Fruit fly (Drosophila melanogaster): ENCODE data around the gene Orct.

Gene Orct

dm6 chr3R:24320342-24320711, 44.3 kb downstream of the Orct start (continued):
- TF ChIP-seq trh (GFP tag; optimal IDR thresholded peaks at IDR 0.05) (no peak), CG31441 (GFP tag; IDR thresholded peaks at IDR 0.05) (no peak), CG13296 (GFP tag; optimal IDR thresholded peaks at IDR 0.05) (no peak), sens-2 (GFP tag; IDR thresholded peaks at IDR 0.05) (no peak), CG4854 (GFP tag; optimal IDR thresholded peaks at IDR 0.05) (no peak), trem (tag; optimal IDR thresholded peaks at IDR 0.05) (peak; percentile 14), ham (GFP tag; IDR thresholded peaks at IDR 0.05) (no peak), jing (GFP tag; optimal IDR thresholded peaks at IDR 0.05) (no peak), CG15601 (tag; optimal IDR thresholded peaks at IDR 0.05) (no peak), wor (GFP tag; IDR thresholded peaks at IDR 0.05) (no peak), CTCF (GFP tag; optimal IDR thresholded peaks at IDR 0.05) (no peak), CG9727 (GFP tag; optimal IDR thresholded peaks at IDR 0.05) (no peak), Sox102F (GFP tag; optimal IDR thresholded peaks at IDR 0.05) (no peak), bbx (GFP tag; IDR thresholded peaks at IDR 0.05; ENCODE audit: partially characterized antibody) (peak; percentile 84), disco-r (GFP tag; optimal IDR thresholded peaks at IDR 0.05) (no peak), ato (GFP tag; IDR thresholded peaks at IDR 0.05; ENCODE audit: partially characterized antibody) (peak; percentile 68)
